Fruit fly (Drosophila melanogaster) whole organism, wandering third instar larva: ENCODE results near the gene CG4098.

Source experiments
- Abd-B ChIP-seq: fragments of >200 bp; optimal IDR thresholded peaks from 2 replicates; lab custom pipeline; 2017; ENCODE audit warnings: missing biosample characterization, missing genetic modification characterization
- CG32264 ChIP-seq: fragments of 200-800 bp; sonication (Bioruptor generic); optimal IDR thresholded peaks from 2 replicates; lab custom pipeline; 2016; ENCODE audit warnings: missing biosample characterization, missing genetic modification characterization
- CG9705 ChIP-seq: fragments of 200-800 bp; sonication (Bioruptor generic); optimal IDR thresholded peaks from 2 replicates; lab custom pipeline; 2018; ENCODE audit warnings: missing biosample characterization, mild to moderate bottlenecking, missing genetic modification characterization
- CrebA ChIP-seq: fragments of 200-800 bp; sonication (Bioruptor generic); optimal IDR thresholded peaks from 2 replicates; lab custom pipeline; 2016; ENCODE audit warnings: missing biosample characterization, mild to moderate bottlenecking, missing genetic modification characterization, borderline replicate concordance
- Dfd ChIP-seq: fragments of >200 bp; optimal IDR thresholded peaks from 2 replicates; lab custom pipeline; 2017; ENCODE audit warnings: missing biosample characterization, missing genetic modification characterization
- Dif ChIP-seq: fragments of 200-275, 200-300 bp; sonication (Bioruptor generic); optimal IDR thresholded peaks from 2 replicates; lab custom pipeline; 2018; ENCODE audit warnings: missing biosample characterization, missing genetic modification characterization; ENCODE audit not compliant: partially characterized antibody
- GATAd ChIP-seq: sonication (Bioruptor generic); optimal IDR thresholded peaks from 2 replicates; lab custom pipeline; 2016; ENCODE audit warnings: missing biosample characterization, missing genetic modification characterization
- HLH106 ChIP-seq: fragments of 200-800 bp; optimal IDR thresholded peaks from 3 replicates; lab custom pipeline; 2019; ENCODE audit warnings: missing biosample characterization, mild to moderate bottlenecking, missing genetic modification characterization, moderate library complexity
- Hnf4 ChIP-seq: fragments of 200-800 bp; sonication (Bioruptor generic); optimal IDR thresholded peaks from 2 replicates; lab custom pipeline; 2016; ENCODE audit warnings: missing biosample characterization, mild to moderate bottlenecking, missing genetic modification characterization
- Hr78 ChIP-seq: fragments of >200 bp; optimal IDR thresholded peaks from 2 replicates; lab custom pipeline; 2017; ENCODE audit warnings: missing biosample characterization, missing genetic modification characterization
- Hr83 ChIP-seq: fragments of 200-300 bp; sonication (Bioruptor generic); optimal IDR thresholded peaks from 2 replicates; lab custom pipeline; 2016; ENCODE audit warnings: missing biosample characterization, mild to moderate bottlenecking, missing genetic modification characterization, moderate library complexity; ENCODE audit not compliant: poor library complexity, severe bottlenecking
- Jra ChIP-seq: sonication (Bioruptor generic); optimal IDR thresholded peaks from 2 replicates; lab custom pipeline; 2016; ENCODE audit warnings: missing biosample characterization, missing genetic modification characterization
- Mio ChIP-seq: sonication (Bioruptor generic); optimal IDR thresholded peaks from 2 replicates; lab custom pipeline; 2016; ENCODE audit warnings: missing biosample characterization, missing genetic modification characterization
- Myc ChIP-seq: fragments of >200 bp; optimal IDR thresholded peaks from 2 replicates; lab custom pipeline; 2017
- N ChIP-seq: fragments of >200 bp; optimal IDR thresholded peaks from 2 replicates; lab custom pipeline; 2018; ENCODE audit warnings: missing biosample characterization, missing external identifiers, missing genetic modification characterization
- OdsH ChIP-seq: fragments of 200-800 bp; sonication (Bioruptor generic); optimal IDR thresholded peaks from 2 replicates; lab custom pipeline; 2016; ENCODE audit warnings: missing biosample characterization, mild to moderate bottlenecking, missing genetic modification characterization
- Rel ChIP-seq, 2 experiments: fragments of 200-800 bp; sonication (Bioruptor generic) in 1 of 2; optimal IDR thresholded peaks; 2 replicates in 1 of 2; 3 replicates in 1 of 2; lab custom pipeline; 2016 to 2019; ENCODE audit warnings: mild to moderate bottlenecking in 2 of 2, missing biosample characterization in 2 of 2, missing genetic modification characterization in 2 of 2, moderate library complexity in 1 of 2
- Sp1 ChIP-seq: fragments of 200-800 bp; sonication (Bioruptor generic); optimal IDR thresholded peaks from 3 replicates; lab custom pipeline; 2019; ENCODE audit warnings: missing biosample characterization, mild to moderate bottlenecking, missing genetic modification characterization, moderate library complexity
- Vsx2 ChIP-seq: fragments of 200-300, 225-300 bp; sonication (Bioruptor generic); optimal IDR thresholded peaks from 2 replicates; lab custom pipeline; 2018; ENCODE audit warnings: missing biosample characterization, missing genetic modification characterization; ENCODE audit not compliant: partially characterized antibody
- br ChIP-seq: fragments of 200-800 bp; sonication (Bioruptor generic); optimal IDR thresholded peaks from 2 replicates; lab custom pipeline; 2016; ENCODE audit warnings: missing biosample characterization, missing genetic modification characterization
- brk ChIP-seq: fragments of 200-800 bp; sonication (Bioruptor generic); optimal IDR thresholded peaks from 2 replicates; lab custom pipeline; 2016; ENCODE audit warnings: missing biosample characterization, mild to moderate bottlenecking, missing genetic modification characterization
- dl ChIP-seq, 2 experiments: fragments of 175-275, 200-275 bp in 1 of 2; fragments of 200-275 bp in 1 of 2; sonication (Bioruptor generic); optimal IDR thresholded peaks; lab custom pipeline; 2018; ENCODE audit warnings: mild to moderate bottlenecking in 2 of 2, missing biosample characterization in 2 of 2, missing genetic modification characterization in 2 of 2, moderate library complexity in 2 of 2; ENCODE audit not compliant: partially characterized antibody in 2 of 2, insufficient read depth in 1 of 2
- dmrt93B ChIP-seq: fragments of 200-800 bp; sonication (Bioruptor generic); optimal IDR thresholded peaks from 2 replicates; lab custom pipeline; 2018; ENCODE audit warnings: missing biosample characterization, mild to moderate bottlenecking, missing genetic modification characterization
- dsf ChIP-seq: sonication (Bioruptor generic); optimal IDR thresholded peaks from 2 replicates; lab custom pipeline; 2016; ENCODE audit warnings: missing biosample characterization, missing genetic modification characterization, borderline replicate concordance
- ey ChIP-seq: fragments of 200-800 bp; sonication (Bioruptor generic); optimal IDR thresholded peaks from 2 replicates; lab custom pipeline; 2016; ENCODE audit warnings: missing biosample characterization, missing genetic modification characterization
- foxo ChIP-seq, 2 experiments: fragments of 200-800 bp; sonication (Bioruptor generic); optimal IDR thresholded peaks; 2 replicates in 1 of 2; 3 replicates in 1 of 2; lab custom pipeline; 2016 to 2017; ENCODE audit warnings: missing biosample characterization in 2 of 2, missing genetic modification characterization in 2 of 2
- fru ChIP-seq: fragments of 200-800 bp; sonication (Bioruptor generic); optimal IDR thresholded peaks from 3 replicates; lab custom pipeline; 2016; ENCODE audit warnings: missing biosample characterization, mild to moderate bottlenecking, missing genetic modification characterization
- h ChIP-seq: fragments of 200-800 bp; sonication (Bioruptor generic); optimal IDR thresholded peaks from 3 replicates; lab custom pipeline; 2016; ENCODE audit warnings: missing biosample characterization, mild to moderate bottlenecking, missing genetic modification characterization
- jim ChIP-seq: fragments of 175-275, 200-325 bp; sonication (Bioruptor generic); optimal IDR thresholded peaks from 2 replicates; lab custom pipeline; 2016; ENCODE audit warnings: missing biosample characterization, mild to moderate bottlenecking, missing genetic modification characterization
- lola ChIP-seq: fragments of >200 bp; optimal IDR thresholded peaks from 2 replicates; lab custom pipeline; 2017; ENCODE audit warnings: missing biosample characterization, missing genetic modification characterization
- pan ChIP-seq: fragments of >200 bp; optimal IDR thresholded peaks from 2 replicates; lab custom pipeline; 2017
- psq ChIP-seq: fragments of 200-800 bp; sonication (Bioruptor generic); optimal IDR thresholded peaks from 3 replicates; lab custom pipeline; 2017; ENCODE audit warnings: missing biosample characterization, mild to moderate bottlenecking, missing genetic modification characterization, moderate library complexity
- rgr ChIP-seq: fragments of 200-800 bp; sonication (Bioruptor generic); optimal IDR thresholded peaks from 3 replicates; lab custom pipeline; 2016; ENCODE audit warnings: missing biosample characterization, mild to moderate bottlenecking, missing genetic modification characterization
- sage ChIP-seq: fragments of 200-800 bp; sonication (Bioruptor generic); optimal IDR thresholded peaks from 2 replicates; lab custom pipeline; 2016; ENCODE audit warnings: missing biosample characterization, mild to moderate bottlenecking, missing genetic modification characterization
- sv ChIP-seq: fragments of 200-800 bp; sonication (Bioruptor generic); optimal IDR thresholded peaks from 3 replicates; lab custom pipeline; 2016; ENCODE audit warnings: missing biosample characterization, missing genetic modification characterization
- tai ChIP-seq: sonication (Bioruptor generic); optimal IDR thresholded peaks from 2 replicates; lab custom pipeline; 2016; ENCODE audit warnings: missing biosample characterization, missing genetic modification characterization
- usp ChIP-seq: fragments of >200 bp; optimal IDR thresholded peaks from 2 replicates; lab custom pipeline; 2017; ENCODE audit warnings: missing biosample characterization, missing genetic modification characterization
- woc ChIP-seq: sonication (Bioruptor generic); optimal IDR thresholded peaks from 2 replicates; lab custom pipeline; 2016; ENCODE audit warnings: missing biosample characterization, mild to moderate bottlenecking, missing genetic modification characterization

The CG4098 gene

DNA sequence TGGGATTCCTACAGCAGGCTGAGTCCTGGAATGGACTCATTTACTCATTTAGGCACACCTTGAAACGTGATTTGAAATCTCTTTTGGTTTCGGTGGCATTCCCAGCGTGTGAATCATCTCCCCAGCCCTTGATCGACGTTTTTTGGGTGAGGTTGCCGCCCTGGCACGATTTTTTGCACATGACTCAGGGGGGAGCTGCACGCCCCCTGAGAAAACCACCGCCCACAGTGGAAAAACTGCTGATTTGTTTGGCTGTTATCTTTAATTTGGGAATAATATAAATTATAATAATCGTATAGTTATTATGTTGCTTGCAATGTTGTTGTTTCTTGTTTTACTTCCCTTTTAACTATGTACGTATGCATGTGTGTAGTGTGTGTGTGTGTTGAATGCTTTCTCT lies 3.8 kb upstream of the CG4098 start (continued):
- no peak for TF ChIP-seq tai
- TF ChIP-seq foxo (GFP tag; optimal IDR thresholded peaks at IDR 0.05; lab: Kevin White, UChicago), result peak in 1 of 2 experiments; percentile 47
- no peak for TF ChIP-seq brk (GFP tag; lab: Kevin White, UChicago)
- no peak for TF ChIP-seq dmrt93B (GFP tag; lab: Kevin White, UChicago)
- no peak for TF ChIP-seq Vsx2 (GFP tag; lab: Kevin White, UChicago)
- TF ChIP-seq Hr78 (GFP tag; lab: Kevin White, UChicago), result no peak
- peak; percentile 10 for TF ChIP-seq psq (GFP tag; lab: Kevin White, UChicago)
- TF ChIP-seq Rel (GFP tag; optimal IDR thresholded peaks at IDR 0.05; lab: Kevin White, UChicago), result peak; percentile 52
- TF ChIP-seq Rel (tag; optimal IDR thresholded peaks at IDR 0.05; lab: Kevin White, UChicago), result peak; percentile 76
- TF ChIP-seq fru, result peak; percentile 5

DNA sequence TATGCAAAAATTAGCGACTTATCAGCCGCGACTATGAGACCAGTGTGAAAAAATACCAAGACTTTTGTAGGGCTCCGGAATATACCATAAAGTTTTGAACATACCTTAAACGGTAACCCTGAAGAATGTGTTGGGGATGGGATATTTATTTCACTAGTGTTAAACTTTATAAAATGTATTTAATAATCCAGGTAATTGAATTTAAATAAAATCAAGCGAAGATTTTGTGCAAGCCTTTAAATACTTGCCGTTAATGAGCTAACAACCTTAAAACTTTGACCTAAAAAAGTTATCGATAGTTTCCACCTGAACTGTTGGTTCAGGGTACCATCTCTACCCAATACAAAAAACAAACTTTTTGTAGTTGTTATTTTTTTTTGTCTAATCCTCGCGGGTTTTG lies 3.0 kb upstream of the CG4098 start, which contains the start of gene CG4101:
TSS of gene CG4101 (plus strand) at position 335 of the 400 bp plus-strand sequence.
- TF ChIP-seq Rel (GFP tag; optimal IDR thresholded peaks at IDR 0.05; lab: Kevin White, UChicago) (no peak), Rel (tag; optimal IDR thresholded peaks at IDR 0.05; lab: Kevin White, UChicago) (peak; percentile 61), pan (no peak), sv (GFP tag; lab: Kevin White, UChicago) (peak; percentile 82), Hr83 (GFP tag; lab: Kevin White, UChicago) (peak; percentile 21), N (GFP tag; lab: Kevin White, UChicago) (no peak), CG9705 (GFP tag; lab: Kevin White, UChicago) (peak; percentile 75), rgr (GFP tag; lab: Kevin White, UChicago) (peak; percentile 87), sage (GFP tag; lab: Kevin White, UChicago) (peak; percentile 62), woc (GFP tag; lab: Kevin White, UChicago) (peak; percentile 79), Abd-B (GFP tag; lab: Kevin White, UChicago) (no peak), fru (peak; percentile 84), OdsH (GFP tag; lab: Kevin White, UChicago) (peak; percentile 77), usp (GFP tag; lab: Kevin White, UChicago) (no peak), CG32264 (GFP tag; lab: Kevin White, UChicago) (peak; percentile 62), Mio (GFP tag; lab: Kevin White, UChicago) (peak; percentile 6), br (peak; percentile 80), ey (peak; percentile 85), Jra (GFP tag; lab: Kevin White, UChicago) (peak; percentile 89), CrebA (no peak), Sp1 (GFP tag; lab: Kevin White, UChicago) (peak; percentile 83), jim (no peak), dl (GFP tag; optimal IDR thresholded peaks at IDR 0.05; lab: Kevin White, UChicago; ENCODE audit: insufficient read depth in 1 of 2, partially characterized antibody in 2 of 2) (no peak), Hnf4 (GFP tag; lab: Kevin White, UChicago) (peak; percentile 92), brk (GFP tag; lab: Kevin White, UChicago) (peak; percentile 90), h (peak; percentile 90), lola (GFP tag; lab: Kevin White, UChicago) (no peak), HLH106 (tag; lab: Kevin White, UChicago) (peak; percentile 85), dsf (GFP tag; lab: Kevin White, UChicago) (peak; percentile 77), dmrt93B (GFP tag; lab: Kevin White, UChicago) (peak; percentile 54), Dif (no peak), foxo (GFP tag; optimal IDR thresholded peaks at IDR 0.05; lab: Kevin White, UChicago) (peak; percentile 51 to 88), GATAd (GFP tag; lab: Kevin White, UChicago) (peak; percentile 77), Dfd (GFP tag; lab: Kevin White, UChicago) (no peak), Vsx2 (GFP tag; lab: Kevin White, UChicago) (no peak), Myc (lab: Kevin White, UChicago) (peak; percentile 13), tai (no peak), Hr78 (GFP tag; lab: Kevin White, UChicago) (no peak), psq (GFP tag; lab: Kevin White, UChicago) (peak; percentile 74)
